Worm (Caenorhabditis elegans): Measurements from ENCODE around the gene ostb-1.

- TF ChIP-seq nhr-11 (tag; optimal IDR thresholded peaks at IDR 0.05) (no peak), ZK546.5 (tag; optimal IDR thresholded peaks at IDR 0.05) (no peak)
These were observed 704 bp upstream of the ostb-1 start for ce11 chrII:7863480-7864125.

Measured in whole organism, L2 larva.